Fruit fly (Drosophila melanogaster) S2 (cell line): ENCODE results near the gene Cyp4ac2.

Experiments used
- CG8478 ChIP-seq: fragments of >200 bp; optimal IDR thresholded peaks from 2 replicates; lab custom pipeline; 2018
- CTCF ChIP-seq, 2 experiments: fragments of >200 bp; optimal IDR thresholded peaks; 2 replicates each; lab custom pipeline; 2018

DNA sequence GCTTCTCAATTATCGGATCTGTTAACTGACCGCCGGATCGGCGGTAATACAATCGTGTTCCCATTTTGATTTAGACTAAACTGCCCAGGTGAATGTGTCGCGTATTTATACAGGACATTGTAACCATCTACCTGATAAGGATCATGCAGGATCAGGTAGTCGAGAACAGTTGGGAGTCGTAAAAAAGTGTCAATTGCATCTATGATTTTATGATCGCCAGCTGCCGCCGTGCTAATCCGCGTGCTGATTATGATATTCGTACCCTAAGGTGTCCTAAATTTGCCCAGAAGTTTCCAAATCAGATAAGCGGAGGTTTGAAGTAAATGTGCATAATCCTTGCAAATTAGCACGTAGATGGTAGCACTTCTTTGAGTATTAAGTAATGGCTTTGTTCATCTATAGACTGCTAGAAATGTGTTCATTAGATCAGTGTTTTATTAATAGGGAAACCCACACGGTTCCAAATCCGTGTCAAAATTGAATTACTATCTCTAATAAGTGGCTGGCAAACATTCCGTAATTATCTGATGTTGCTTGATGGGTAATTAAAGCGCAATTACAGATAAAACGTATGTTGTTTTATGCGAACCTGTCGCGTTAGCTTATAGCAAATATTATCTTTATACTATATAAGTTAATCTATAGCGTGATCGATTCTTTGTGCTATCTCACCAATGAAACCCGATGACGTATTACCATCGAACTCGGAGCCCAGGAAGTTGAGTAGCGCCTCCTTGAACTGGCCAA is 11.2 kb downstream of the Cyp4ac2 start:
- no peak for TF ChIP-seq CG8478
- TF ChIP-seq CTCF (optimal IDR thresholded peaks at IDR 0.05; lab: Kevin White, UChicago), result no peak
